Worm (Caenorhabditis elegans): Measurements from ENCODE around the gene F49C12.7.

F49C12.7 gene

ce11 chrIV:9262295-9262694, 50.4 kb downstream of the F49C12.7 start:
- no peak for TF ChIP-seq mdl-1 (tag; optimal IDR thresholded peaks at IDR 0.05)

ce11 chrIV:9261687-9262086, 51.0 kb downstream of the F49C12.7 start, which contains the start of gene col-120:
TSS of gene col-120 (minus strand) at chrIV:9261787.
- TF ChIP-seq unc-62 (GFP tag; optimal IDR thresholded peaks at IDR 0.05) (no peak), fos-1 (tag; optimal IDR thresholded peaks at IDR 0.05) (no peak), elt-1 (tag; optimal IDR thresholded peaks at IDR 0.05) (no peak), ztf-4 (tag; optimal IDR thresholded peaks at IDR 0.05) (no peak), tbx-2 (tag; optimal IDR thresholded peaks at IDR 0.05) (no peak), jun-1 (tag; optimal IDR thresholded peaks at IDR 0.05) (no peak), nhr-23 (tag; optimal IDR thresholded peaks at IDR 0.05) (no peak), nhr-11 (tag; optimal IDR thresholded peaks at IDR 0.05) (no peak)

ce11 chrIV:9260826-9261225, 51.9 kb downstream of the F49C12.7 start:
- TF ChIP-seq snpc-4 (tag; optimal IDR thresholded peaks at IDR 0.05) (no peak), nhr-28 (tag; optimal IDR thresholded peaks at IDR 0.05) (no peak), lin-39 (tag; optimal IDR thresholded peaks at IDR 0.05) (no peak), ceh-16 (tag; optimal IDR thresholded peaks at IDR 0.05) (no peak)

ce11 chrIV:9260334-9260733, 52.4 kb downstream of the F49C12.7 start:
- TF ChIP-seq egl-5 (tag; optimal IDR thresholded peaks at IDR 0.05) (no peak), ama-1 (optimal IDR thresholded peaks at IDR 0.05) (peak; percentile 4), sea-2 (GFP tag; optimal IDR thresholded peaks at IDR 0.05) (no peak), nhr-23 (tag; optimal IDR thresholded peaks at IDR 0.05) (peak; percentile 34), elt-3 (tag; optimal IDR thresholded peaks at IDR 0.05) (no peak), nhr-67 (tag; optimal IDR thresholded peaks at IDR 0.05) (no peak), lin-15B (tag; optimal IDR thresholded peaks at IDR 0.05) (peak; percentile 41)

ce11 chrIV:9259687-9260086, 53.0 kb downstream of the F49C12.7 start, which contains the start of gene Y11D7A.10:
TSS of gene Y11D7A.10 (minus strand) at chrIV:9259768.
- TF ChIP-seq zag-1 (tag; optimal IDR thresholded peaks at IDR 0.05) (no peak), nhr-11 (tag; optimal IDR thresholded peaks at IDR 0.05) (no peak), skn-1 (tag; optimal IDR thresholded peaks at IDR 0.05) (peak; percentile 87), eor-1 (tag; optimal IDR thresholded peaks at IDR 0.05) (no peak), unc-62 (GFP tag; optimal IDR thresholded peaks at IDR 0.05) (no peak), nhr-76 (tag; optimal IDR thresholded peaks at IDR 0.05) (no peak), daf-12 (tag; optimal IDR thresholded peaks at IDR 0.05) (no peak), ceh-16 (tag; optimal IDR thresholded peaks at IDR 0.05) (no peak)
